Worm (Caenorhabditis elegans) whole organism, L4 larva: ENCODE results near the gene T12E12.6.

ENCODE experiments used
- aly-2 ChIP-seq: sonication (generic microtip); optimal IDR thresholded peaks from 2 replicates; lab custom pipeline; 2018; ENCODE audit warnings: missing biosample characterization, missing genetic modification characterization
- ceh-44 ChIP-seq: fragments of 200-800 bp; sonication (Bioruptor generic); IDR thresholded peaks from 2 replicates; pipeline ENCODE4 v1.3.6; 2022; ENCODE audit warnings: missing genetic modification reagents, missing genetic modification characterization, missing compliant biosample characterization
- cey-2 ChIP-seq: sonication (generic microtip); optimal IDR thresholded peaks from 3 replicates; lab custom pipeline; 2017; ENCODE audit warnings: missing genetic modification characterization, mild to moderate bottlenecking, missing compliant biosample characterization, antibody characterized with exemption, borderline replicate concordance; ENCODE audit not compliant: insufficient read depth
- saeg-2 ChIP-seq: fragments of 200-800 bp; sonication (Bioruptor generic); IDR thresholded peaks from 2 replicates; pipeline ENCODE4 v1.3.6; 2022; ENCODE audit warnings: missing genetic modification reagents, missing genetic modification characterization, missing compliant biosample characterization
- sdz-12 ChIP-seq: fragments of 200-800 bp; sonication (Bioruptor generic); optimal IDR thresholded peaks from 2 replicates; lab custom pipeline; 2018; ENCODE audit warnings: mild to moderate bottlenecking, missing genetic modification characterization, missing compliant biosample characterization
- snpc-4 ChIP-seq: fragments of 150-350 bp; optimal IDR thresholded peaks from 2 replicates; lab custom pipeline; 2014; ENCODE audit warnings: missing biosample characterization, missing genetic modification characterization
- tag-97 ChIP-seq: fragments of 200-800 bp; sonication (Bioruptor generic); IDR thresholded peaks from 2 replicates; pipeline ENCODE4 v1.3.6; 2022; ENCODE audit warnings: missing genetic modification characterization, missing compliant biosample characterization

DNA sequence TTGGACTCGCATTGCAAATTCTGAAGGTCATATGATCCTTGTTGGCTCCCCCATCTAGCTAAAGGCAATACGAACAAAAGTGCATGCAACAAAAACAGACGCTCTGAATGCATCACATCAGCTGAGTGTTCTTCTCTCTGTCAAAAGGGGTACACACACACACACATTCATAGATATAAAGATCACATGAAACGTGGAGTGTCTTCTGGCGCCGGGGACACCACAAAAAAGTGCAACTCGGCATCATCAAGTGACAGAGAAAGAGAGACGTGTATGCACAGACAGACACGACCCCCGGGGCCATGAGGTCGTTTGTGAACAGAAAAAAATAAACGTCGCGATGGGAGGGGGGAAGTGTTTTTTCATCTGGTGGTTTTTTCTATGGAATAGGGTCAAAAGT, 33.4 kb upstream of the T12E12.6 start:
- peak; percentile 44; the same call in 1 of the 2 replicates for TF ChIP-seq ceh-44 (GFP tag; lab: Robert Waterston, UW)
- no peak for TF ChIP-seq aly-2 (tag; lab: Kevin White, UChicago)
- no peak for TF ChIP-seq sdz-12 (GFP tag; lab: Kevin White, UChicago)
- 0 out of 2 replicates have a peak, but pooled peaks have one; percentile 6 for TF ChIP-seq tag-97
- TF ChIP-seq cey-2 (tag; lab: Kevin White, UChicago): no peak
- TF ChIP-seq saeg-2: peak; percentile 54
- TF ChIP-seq snpc-4: no peak
